Fruit fly (Drosophila melanogaster) whole organism, embryonic: ENCODE results near the gene tth.

Source experiments
- BtbVII ChIP-seq: fragments of 200-800 bp; sonication (Bioruptor generic); optimal IDR thresholded peaks from 3 replicates; lab custom pipeline; 2017; ENCODE audit warnings: missing biosample characterization, mild to moderate bottlenecking, missing genetic modification characterization
- CG10274 ChIP-seq: fragments of 200-800 bp; sonication (Bioruptor generic); optimal IDR thresholded peaks from 3 replicates; lab custom pipeline; 2017; ENCODE audit warnings: missing biosample characterization, mild to moderate bottlenecking, missing genetic modification characterization
- CG10462 ChIP-seq: fragments of 200-800 bp; sonication (Bioruptor generic); optimal IDR thresholded peaks from 2 replicates; lab custom pipeline; 2016; ENCODE audit warnings: missing biosample characterization, missing genetic modification characterization
- CG11398 ChIP-seq: fragments of 200-800 bp; sonication (Bioruptor generic); optimal IDR thresholded peaks from 2 replicates; lab custom pipeline; 2016; ENCODE audit warnings: missing biosample characterization, missing genetic modification characterization
- CG11560 ChIP-seq: fragments of 200-800 bp; sonication (Bioruptor generic); IDR thresholded peaks from 3 replicates; pipeline ENCODE4 v1.3.6; 2022; ENCODE audit warnings: missing biosample characterization, missing genetic modification characterization
- CG12391 ChIP-seq: fragments of 200-800 bp; sonication (Bioruptor generic); optimal IDR thresholded peaks from 3 replicates; lab custom pipeline; 2018; ENCODE audit warnings: missing biosample characterization, mild to moderate bottlenecking, missing genetic modification characterization, moderate library complexity
- CG13775 ChIP-seq: fragments of 200-800 bp; sonication (Bioruptor generic); optimal IDR thresholded peaks from 3 replicates; lab custom pipeline; 2017; ENCODE audit warnings: missing biosample characterization, mild to moderate bottlenecking, missing genetic modification characterization
- CG14441 ChIP-seq: fragments of 200-800 bp; sonication (Bioruptor generic); IDR thresholded peaks from 2 replicates; pipeline ENCODE4 v1.3.6; 2022; ENCODE audit warnings: missing biosample characterization, missing genetic modification characterization
- CG14667 ChIP-seq: fragments of 200-800 bp; sonication (Bioruptor generic); IDR thresholded peaks from 2 replicates; pipeline ENCODE4 v1.3.6; 2022; ENCODE audit warnings: missing biosample characterization, missing genetic modification characterization
- CG15011 ChIP-seq: fragments of 200-800 bp; sonication (Bioruptor generic); optimal IDR thresholded peaks from 3 replicates; lab custom pipeline; 2018; ENCODE audit warnings: missing biosample characterization, mild to moderate bottlenecking, missing genetic modification characterization
- CG15479 ChIP-seq: fragments of 200-800 bp; sonication (Bioruptor generic); optimal IDR thresholded peaks from 3 replicates; lab custom pipeline; 2019; ENCODE audit warnings: missing biosample characterization, mild to moderate bottlenecking, missing genetic modification characterization, moderate library complexity
- CG16779 ChIP-seq: fragments of 200-800 bp; sonication (Bioruptor generic); IDR thresholded peaks from 2 replicates; pipeline ENCODE4 v1.3.6; 2022; ENCODE audit warnings: missing biosample characterization, missing genetic modification characterization
- CG2116 ChIP-seq: fragments of 200-800 bp; sonication (Bioruptor generic); optimal IDR thresholded peaks from 3 replicates; lab custom pipeline; 2018; ENCODE audit warnings: missing biosample characterization, mild to moderate bottlenecking, missing genetic modification characterization
- CG2712 ChIP-seq: fragments of 200-800 bp; optimal IDR thresholded peaks from 3 replicates; lab custom pipeline; 2019; ENCODE audit warnings: missing biosample characterization, mild to moderate bottlenecking, missing genetic modification characterization, moderate library complexity
- CG3065 ChIP-seq: fragments of 200-800 bp; sonication (Bioruptor generic); optimal IDR thresholded peaks from 2 replicates; lab custom pipeline; 2016; ENCODE audit warnings: missing biosample characterization, missing genetic modification characterization
- CG3847 ChIP-seq: fragments of 200-800 bp; sonication (Bioruptor generic); IDR thresholded peaks from 2 replicates; pipeline ENCODE4 v1.3.6; 2022; ENCODE audit warnings: missing biosample characterization, missing genetic modification characterization
- CG43689 ChIP-seq: fragments of 200-800 bp; sonication (Bioruptor generic); IDR thresholded peaks from 2 replicates; pipeline ENCODE4 v1.3.6; 2022; ENCODE audit warnings: missing biosample characterization, missing genetic modification characterization
- CG5953 ChIP-seq: fragments of 200-800 bp; sonication (Bioruptor generic); IDR thresholded peaks from 2 replicates; pipeline ENCODE4 v1.3.6; 2022; ENCODE audit warnings: missing biosample characterization, missing genetic modification characterization
- CG7556 ChIP-seq: fragments of 200-800 bp; sonication (Bioruptor generic); optimal IDR thresholded peaks from 2 replicates; lab custom pipeline; 2017; ENCODE audit warnings: missing biosample characterization, mild to moderate bottlenecking, missing genetic modification characterization
- CG8281 ChIP-seq: fragments of 200-800 bp; sonication (Bioruptor generic); optimal IDR thresholded peaks from 2 replicates; lab custom pipeline; 2018; ENCODE audit warnings: missing biosample characterization, mild to moderate bottlenecking, missing genetic modification characterization, moderate library complexity
- CG8290 ChIP-seq, 3 experiments: fragments of 200-800 bp; sonication (Bioruptor generic); optimal IDR thresholded peaks; 2 replicates each; lab custom pipeline; 2016 to 2019; ENCODE audit warnings: missing biosample characterization in 3 of 3, missing genetic modification characterization in 3 of 3, mild to moderate bottlenecking in 2 of 3, moderate library complexity in 1 of 3
- D ChIP-seq, 2 experiments: fragments of 200-800 bp in 1 of 2; fragments of >200 bp in 1 of 2; sonication (Bioruptor generic) in 1 of 2; optimal IDR thresholded peaks; 2 replicates in 1 of 2; 3 replicates in 1 of 2; lab custom pipeline; 2017; ENCODE audit warnings: mild to moderate bottlenecking in 1 of 2, missing biosample characterization in 1 of 2, missing genetic modification characterization in 1 of 2, missing genetic modification reagents in 1 of 2
- E2f2 ChIP-seq: fragments of 200-800 bp; sonication (Bioruptor generic); IDR thresholded peaks from 2 replicates; pipeline ENCODE4 v1.3.6; 2022; ENCODE audit warnings: missing biosample characterization, missing genetic modification characterization
- Ets97D ChIP-seq: fragments of 200-800 bp; sonication (Bioruptor generic); optimal IDR thresholded peaks from 3 replicates; lab custom pipeline; 2016; ENCODE audit warnings: missing biosample characterization, missing genetic modification characterization
- Fer3 ChIP-seq: fragments of 200-800 bp; sonication (Bioruptor generic); optimal IDR thresholded peaks from 2 replicates; lab custom pipeline; 2018; ENCODE audit warnings: missing biosample characterization, mild to moderate bottlenecking, missing genetic modification characterization, moderate library complexity
- HHEX ChIP-seq: fragments of 200-800 bp; sonication (Bioruptor generic); optimal IDR thresholded peaks from 3 replicates; lab custom pipeline; 2017; ENCODE audit warnings: missing biosample characterization, mild to moderate bottlenecking, missing genetic modification characterization, missing genetic modification reagents
- HLH4C ChIP-seq: fragments of 200-800 bp; sonication (Bioruptor generic); IDR thresholded peaks from 3 replicates; pipeline ENCODE4 v1.3.6; 2022; ENCODE audit warnings: missing biosample characterization, missing genetic modification characterization; ENCODE audit not compliant: partially characterized antibody
- Hand ChIP-seq: fragments of 200-800 bp; sonication (Bioruptor generic); optimal IDR thresholded peaks from 2 replicates; lab custom pipeline; 2017; ENCODE audit warnings: mild to moderate bottlenecking, missing biosample characterization, missing genetic modification reagents, missing genetic modification characterization
- HmgZ ChIP-seq: fragments of 200-800 bp; sonication (Bioruptor generic); optimal IDR thresholded peaks from 2 replicates; lab custom pipeline; 2018; ENCODE audit warnings: missing biosample characterization, mild to moderate bottlenecking, missing genetic modification characterization
- Max ChIP-seq: fragments of 200-800 bp; sonication (Bioruptor generic); optimal IDR thresholded peaks from 2 replicates; lab custom pipeline; 2016; ENCODE audit warnings: missing biosample characterization, mild to moderate bottlenecking, missing genetic modification characterization
- Neu2 ChIP-seq: fragments of 200-800 bp; sonication (Bioruptor generic); optimal IDR thresholded peaks from 3 replicates; lab custom pipeline; 2016; ENCODE audit warnings: missing biosample characterization, missing genetic modification characterization, borderline replicate concordance
- Side ChIP-seq: fragments of 200-800 bp; sonication (Bioruptor generic); optimal IDR thresholded peaks from 2 replicates; lab custom pipeline; 2016; ENCODE audit warnings: missing biosample characterization, missing genetic modification characterization
- Sry-δ ChIP-seq: fragments of 200-800 bp; sonication (Bioruptor generic); optimal IDR thresholded peaks from 2 replicates; lab custom pipeline; 2016; ENCODE audit warnings: missing biosample characterization, missing genetic modification characterization
- ap ChIP-seq: fragments of 200-800 bp; sonication (Bioruptor generic); IDR thresholded peaks from 2 replicates; pipeline ENCODE4 v1.3.6; 2022; ENCODE audit warnings: missing biosample characterization, missing genetic modification characterization
- bsh ChIP-seq, 2 experiments: fragments of 200-800 bp; sonication (Bioruptor generic); optimal IDR thresholded peaks; 2 replicates each; lab custom pipeline; 2017 to 2018; ENCODE audit warnings: mild to moderate bottlenecking in 2 of 2, missing biosample characterization in 2 of 2, missing genetic modification characterization in 2 of 2, moderate library complexity in 1 of 2
- cwo ChIP-seq: fragments of 200-800 bp; sonication (Bioruptor generic); optimal IDR thresholded peaks from 3 replicates; lab custom pipeline; 2017; ENCODE audit warnings: missing biosample characterization, missing genetic modification characterization, mild to moderate bottlenecking, moderate library complexity, missing genetic modification reagents
- dmrt99B ChIP-seq: fragments of 200-800 bp; sonication (Bioruptor generic); optimal IDR thresholded peaks from 2 replicates; lab custom pipeline; 2018; ENCODE audit warnings: missing biosample characterization, mild to moderate bottlenecking, missing genetic modification characterization, moderate library complexity
- eve ChIP-seq, 2 experiments: fragments of >200 bp; optimal IDR thresholded peaks; 2 replicates each; lab custom pipeline; 2017; ENCODE audit warnings: missing biosample characterization in 2 of 2, missing genetic modification characterization in 2 of 2
- gfzf ChIP-seq: fragments of 200-800 bp; sonication (Bioruptor generic); optimal IDR thresholded peaks from 2 replicates; lab custom pipeline; 2016; ENCODE audit warnings: missing biosample characterization, mild to moderate bottlenecking, missing genetic modification characterization, moderate library complexity
- luna ChIP-seq: fragments of 200-800 bp; sonication (Bioruptor generic); optimal IDR thresholded peaks from 2 replicates; lab custom pipeline; 2016; ENCODE audit warnings: missing biosample characterization, missing genetic modification characterization
- mirr ChIP-seq: fragments of 200-800 bp; sonication (Bioruptor generic); optimal IDR thresholded peaks from 3 replicates; lab custom pipeline; 2018; ENCODE audit warnings: missing biosample characterization, mild to moderate bottlenecking, missing genetic modification characterization
- mld ChIP-seq: fragments of 200-800 bp; sonication (Bioruptor generic); IDR thresholded peaks from 3 replicates; pipeline ENCODE4 v1.3.6; 2022; ENCODE audit warnings: missing biosample characterization, missing genetic modification characterization; ENCODE audit not compliant: partially characterized antibody
- peb ChIP-seq: fragments of 200-800 bp; sonication (Bioruptor generic); IDR thresholded peaks from 2 replicates; pipeline ENCODE4 v1.3.6; 2022; ENCODE audit warnings: missing biosample characterization, missing genetic modification characterization
- seq ChIP-seq: fragments of 200-800 bp; sonication (Bioruptor generic); IDR thresholded peaks from 2 replicates; pipeline ENCODE4 v1.3.6; 2022; ENCODE audit warnings: missing biosample characterization, missing genetic modification characterization
- slou ChIP-seq: fragments of 200-800 bp; sonication (Bioruptor generic); optimal IDR thresholded peaks from 3 replicates; lab custom pipeline; 2016; ENCODE audit warnings: missing biosample characterization, missing genetic modification characterization
- sna ChIP-seq: fragments of 200-800 bp; sonication (Bioruptor generic); IDR thresholded peaks from 2 replicates; pipeline ENCODE4 v1.3.6; 2022; ENCODE audit warnings: missing biosample characterization, missing genetic modification characterization; ENCODE audit not compliant: partially characterized antibody
- twi ChIP-seq: fragments of 200-800 bp; optimal IDR thresholded peaks from 2 replicates; lab custom pipeline; 2019; ENCODE audit warnings: missing biosample characterization, mild to moderate bottlenecking, missing genetic modification characterization, moderate library complexity
- vnd ChIP-seq: fragments of 200-800 bp; sonication (Bioruptor generic); IDR thresholded peaks from 3 replicates; pipeline ENCODE4 v1.3.6; 2022; ENCODE audit warnings: missing biosample characterization, missing genetic modification characterization; ENCODE audit not compliant: partially characterized antibody

tth gene

DNA sequence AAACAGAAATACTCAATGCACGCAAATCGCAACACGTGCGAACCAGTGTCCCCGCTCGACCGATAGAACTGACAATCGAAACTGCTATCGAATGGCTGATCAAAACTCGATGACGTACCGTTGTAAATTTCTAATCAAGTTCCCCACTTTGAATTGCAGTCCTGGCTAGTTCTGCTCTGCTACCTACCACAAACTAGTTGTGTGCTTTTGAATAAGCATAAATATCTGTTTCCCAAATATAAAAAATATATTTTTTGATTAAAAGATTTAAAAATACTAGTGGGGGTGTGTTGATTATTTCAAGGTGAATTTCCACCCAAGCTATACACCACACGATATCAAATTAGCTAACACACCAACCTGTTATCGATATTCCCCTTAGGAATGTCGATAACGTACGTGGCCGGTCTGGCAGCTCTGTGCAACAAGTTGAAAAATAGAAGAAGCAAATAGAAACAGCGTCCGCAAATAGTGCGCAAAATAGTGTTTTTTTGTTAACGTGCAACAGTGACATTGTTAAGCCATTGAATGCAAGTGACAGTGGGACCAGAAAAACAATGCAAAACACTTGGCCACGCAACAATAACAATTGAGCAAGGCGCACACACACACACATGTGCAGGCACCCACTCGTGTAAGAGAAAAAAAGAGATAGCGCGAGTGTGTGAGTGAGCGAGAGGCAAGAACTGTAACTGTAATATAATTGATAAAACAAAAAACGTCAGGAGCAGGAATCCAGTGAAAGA is 8.1 kb upstream of the tth start, which contains the start of the genes CG2691 and NFAT (continued):
- TF ChIP-seq CG8281 (tag; lab: Kevin White, UChicago) (no peak), CG8290 (GFP tag; optimal IDR thresholded peaks at IDR 0.05; lab: Kevin White, UChicago) (peak; percentile 55), CG8290 (tag; optimal IDR thresholded peaks at IDR 0.05; lab: Kevin White, UChicago) (peak; percentile 23 to 29), Fer3 (tag; lab: Kevin White, UChicago) (no peak), CG14441 (no peak), slou (GFP tag; lab: Kevin White, UChicago) (no peak), CG2712 (tag; lab: Kevin White, UChicago) (no peak), CG7556 (GFP tag; lab: Kevin White, UChicago) (no peak), CG11560 (tag; lab: Robert Waterston, UW) (peak; percentile 95), BtbVII (no peak), twi (peak; percentile 5), Side (GFP tag; lab: Kevin White, UChicago) (no peak), peb (no peak), Max (GFP tag; lab: Kevin White, UChicago) (peak; percentile 66), CG15011 (no peak), HHEX (GFP tag; lab: Kevin White, UChicago) (no peak), bsh (GFP tag; optimal IDR thresholded peaks at IDR 0.05; lab: Kevin White, UChicago) (peak in 1 of 2 experiments; percentile 40), D (optimal IDR thresholded peaks at IDR 0.05; lab: Kevin White, UChicago) (no peak), D (GFP tag; optimal IDR thresholded peaks at IDR 0.05; lab: Kevin White, UChicago) (no peak), CG13775 (no peak), CG3065 (GFP tag; lab: Kevin White, UChicago) (no peak), sna (GFP tag; lab: Robert Waterston, UW) (0 out of 2 replicates have a peak, but pooled peaks have one; percentile 49), Ets97D (GFP tag; lab: Kevin White, UChicago) (peak; percentile 41), CG12391 (tag; lab: Kevin White, UChicago) (no peak), dmrt99B (tag; lab: Kevin White, UChicago) (peak; percentile 15), CG11398 (GFP tag; lab: Kevin White, UChicago) (no peak), E2f2 (peak; percentile 63), ap (no peak), seq (GFP tag; lab: Robert Waterston, UW) (no peak), Neu2 (no peak), CG5953 (GFP tag; lab: Robert Waterston, UW) (no peak), CG43689 (GFP tag; lab: Robert Waterston, UW) (no peak), Hand (GFP tag; lab: Kevin White, UChicago) (no peak), CG14667 (no peak), eve (GFP tag; optimal IDR thresholded peaks at IDR 0.05; lab: Kevin White, UChicago) (no peak), gfzf (GFP tag; lab: Kevin White, UChicago) (peak; percentile 51), mirr (GFP tag; lab: Kevin White, UChicago) (no peak), CG10462 (GFP tag; lab: Kevin White, UChicago) (no peak), HmgZ (no peak), HLH4C (GFP tag; lab: Robert Waterston, UW) (peak; percentile 85), CG15479 (GFP tag; lab: Kevin White, UChicago) (peak; percentile 69), CG10274 (GFP tag; lab: Kevin White, UChicago) (no peak), vnd (GFP tag; lab: Robert Waterston, UW) (peak; percentile 54; the same call in 1 of the 3 replicates), luna (GFP tag; lab: Kevin White, UChicago) (no peak), cwo (GFP tag; lab: Kevin White, UChicago) (peak; percentile 70), CG3847 (GFP tag; lab: Robert Waterston, UW) (no peak; the same call in 1 of the 2 replicates), Sry-δ (GFP tag; lab: Kevin White, UChicago) (peak; percentile 63), CG16779 (GFP tag; lab: Robert Waterston, UW) (no peak), CG2116 (GFP tag; lab: Kevin White, UChicago) (peak; percentile 82), mld (GFP tag; lab: Robert Waterston, UW) (no peak)
